Fruit fly (Drosophila melanogaster): ENCODE measurements around the gene CG8838.
A peak's percentile ranks its signal among the peaks of the same experiment; 100 is the strongest.

Gene CG8838

DNA sequence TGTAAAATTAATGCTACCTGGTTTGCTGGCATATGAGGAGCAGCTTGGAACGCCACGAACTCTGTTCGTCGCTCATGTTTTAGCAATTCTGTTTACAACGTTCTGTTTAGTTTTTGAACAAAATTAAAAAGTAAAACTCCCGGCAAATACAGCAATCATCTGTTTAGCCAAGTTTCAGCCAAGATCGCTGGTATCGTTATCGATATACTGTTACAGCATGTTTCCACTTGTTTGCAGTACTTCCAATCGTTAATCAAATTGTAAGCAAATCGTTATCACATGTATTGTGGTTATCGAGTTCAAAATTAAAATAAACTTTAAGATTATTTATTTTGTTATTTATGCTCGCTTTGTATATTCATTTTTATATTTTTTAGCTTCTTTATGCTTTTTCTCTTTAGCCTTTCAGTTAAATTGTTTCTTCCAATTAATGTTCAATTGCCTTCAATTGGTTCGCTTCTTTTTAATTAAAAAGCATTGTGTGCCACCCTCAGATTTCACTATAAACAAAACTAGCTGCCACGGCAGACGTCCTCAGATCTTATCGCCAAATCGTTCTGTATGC, 37.6 kb upstream of the CG8838 start, which contains the start of the genes Fign and CG8837 (continued):
- TF ChIP-seq dmrt11E (tag; optimal IDR thresholded peaks at IDR 0.05) = no peak
- no peak for TF ChIP-seq Sin3A (optimal IDR thresholded peaks at IDR 0.05)
- TF ChIP-seq CG11723 (GFP tag; optimal IDR thresholded peaks at IDR 0.05) = no peak
- no peak for TF ChIP-seq twi (tag; optimal IDR thresholded peaks at IDR 0.05)
- TF ChIP-seq Kr (GFP tag; optimal IDR thresholded peaks at IDR 0.05) = no peak
- TF ChIP-seq amos (GFP tag; IDR thresholded peaks at IDR 0.05; ENCODE audit: partially characterized antibody) = peak; percentile 75
- no peak for TF ChIP-seq CG1792 (GFP tag; optimal IDR thresholded peaks at IDR 0.05)
- no peak for TF ChIP-seq chn (GFP tag; optimal IDR thresholded peaks at IDR 0.05)
- no peak for TF ChIP-seq HmgD (GFP tag; optimal IDR thresholded peaks at IDR 0.05)
- no peak for TF ChIP-seq CG17359 (tag; optimal IDR thresholded peaks at IDR 0.05)
- no peak for TF ChIP-seq CG33213 (GFP tag; optimal IDR thresholded peaks at IDR 0.05)
- TF ChIP-seq dm (GFP tag; optimal IDR thresholded peaks at IDR 0.05) = no peak
- no peak for TF ChIP-seq emc (GFP tag; optimal IDR thresholded peaks at IDR 0.05)
- TF ChIP-seq bowl (GFP tag; IDR thresholded peaks at IDR 0.05) = no peak
- peak; percentile 43 for TF ChIP-seq Ets97D (GFP tag; optimal IDR thresholded peaks at IDR 0.05)
- no peak for TF ChIP-seq her (GFP tag; optimal IDR thresholded peaks at IDR 0.05)
- no peak for TF ChIP-seq CG31388 (GFP tag; optimal IDR thresholded peaks at IDR 0.05)
- TF ChIP-seq rib (GFP tag; IDR thresholded peaks at IDR 0.05) = no peak
- TF ChIP-seq pb (GFP tag; optimal IDR thresholded peaks at IDR 0.05) = no peak
- TF ChIP-seq slou (GFP tag; optimal IDR thresholded peaks at IDR 0.05) = no peak
- TF ChIP-seq CG8924 (tag; optimal IDR thresholded peaks at IDR 0.05) = no peak
- no peak for TF ChIP-seq Meics (GFP tag; optimal IDR thresholded peaks at IDR 0.05)
- TF ChIP-seq CG1233 (GFP tag; optimal IDR thresholded peaks at IDR 0.05) = no peak
- no peak for TF ChIP-seq jing (GFP tag; optimal IDR thresholded peaks at IDR 0.05)
- TF ChIP-seq vnd (GFP tag; IDR thresholded peaks at IDR 0.05; ENCODE audit: partially characterized antibody) = peak; percentile 90
- no peak for TF ChIP-seq HLH3B (GFP tag; IDR thresholded peaks at IDR 0.05)
- no peak for TF ChIP-seq CG9932 (GFP tag; IDR thresholded peaks at IDR 0.05)
- no peak for TF ChIP-seq H15 (GFP tag; IDR thresholded peaks at IDR 0.05)
- TF ChIP-seq Hr51 (GFP tag; optimal IDR thresholded peaks at IDR 0.05) = no peak
- TF ChIP-seq CG7271 (tag; optimal IDR thresholded peaks at IDR 0.05) = no peak
- TF ChIP-seq CG7745 (tag; optimal IDR thresholded peaks at IDR 0.05) = no peak
- TF ChIP-seq ase (GFP tag; IDR thresholded peaks at IDR 0.05) = no peak
- TF ChIP-seq CG7987 (GFP tag; optimal IDR thresholded peaks at IDR 0.05) = no peak
- no peak for TF ChIP-seq CG13123 (GFP tag; optimal IDR thresholded peaks at IDR 0.05)
- no peak for TF ChIP-seq kah (GFP tag; optimal IDR thresholded peaks at IDR 0.05)
- TF ChIP-seq nerfin-2 (GFP tag; IDR thresholded peaks at IDR 0.05; ENCODE audit: partially characterized antibody) = peak; percentile 97
- no peak for TF ChIP-seq corto (GFP tag; optimal IDR thresholded peaks at IDR 0.05)
- no peak for TF ChIP-seq NC2β (GFP tag; optimal IDR thresholded peaks at IDR 0.05)
- no peak; the same call in 1 of the 2 replicates for TF ChIP-seq CG42726 (GFP tag; IDR thresholded peaks at IDR 0.05; ENCODE audit: partially characterized antibody)
- TF ChIP-seq CHES-1-like (GFP tag; optimal IDR thresholded peaks at IDR 0.05) = no peak
- no peak for TF ChIP-seq CG12104 (GFP tag; optimal IDR thresholded peaks at IDR 0.05)
- TF ChIP-seq Dref (GFP tag; IDR thresholded peaks at IDR 0.05) = peak; percentile 98
- TF ChIP-seq sim (GFP tag; IDR thresholded peaks at IDR 0.05) = no peak
- no peak for TF ChIP-seq p53 (GFP tag; optimal IDR thresholded peaks at IDR 0.05)
- no peak for TF ChIP-seq CG6654 (GFP tag; optimal IDR thresholded peaks at IDR 0.05)
- peak; percentile 42 for TF ChIP-seq CG17802 (tag; optimal IDR thresholded peaks at IDR 0.05)
- TF ChIP-seq CG12071 (GFP tag; optimal IDR thresholded peaks at IDR 0.05) = no peak
- no peak for TF ChIP-seq NfI (GFP tag; optimal IDR thresholded peaks at IDR 0.05)
- TF ChIP-seq Hr3 (GFP tag; optimal IDR thresholded peaks at IDR 0.05) = no peak
- TF ChIP-seq ac (GFP tag; optimal IDR thresholded peaks at IDR 0.05) = no peak
- no peak for TF ChIP-seq CG4328 (GFP tag; optimal IDR thresholded peaks at IDR 0.05)
- TF ChIP-seq zf30C (GFP tag; optimal IDR thresholded peaks at IDR 0.05) = no peak

All from whole organism, embryonic.